Fruit fly (Drosophila melanogaster): Measurements from ENCODE around the gene epsilonCOP.

Gene epsilonCOP

dm6 chr2L:6455032-6455954 is 33.6 kb upstream of the epsilonCOP start, which contains the start of gene retm (continued):
- TF ChIP-seq Adf1 (GFP tag; IDR thresholded peaks at IDR 0.05) (no peak; the same call in 1 of the 2 replicates), CG10543 (GFP tag; optimal IDR thresholded peaks at IDR 0.05) (peak; percentile 53), Doc3 (GFP tag; IDR thresholded peaks at IDR 0.05; ENCODE audit: partially characterized antibody) (no peak), CG17568 (GFP tag; optimal IDR thresholded peaks at IDR 0.05) (peak; percentile 39), sens (GFP tag) (peak; percentile 53), chinmo (GFP tag; IDR thresholded peaks at IDR 0.05; ENCODE audit: partially characterized antibody) (peak; percentile 96), CG6854 (GFP tag; optimal IDR thresholded peaks at IDR 0.05) (no peak), sens-2 (GFP tag; IDR thresholded peaks at IDR 0.05) (no peak), CG12299 (tag; optimal IDR thresholded peaks at IDR 0.05) (peak; percentile 42), CG32532 (GFP tag; IDR thresholded peaks at IDR 0.05) (peak; percentile 25; the same call in 1 of the 2 replicates), row (GFP tag; IDR thresholded peaks at IDR 0.05) (no peak), tup (GFP tag; optimal IDR thresholded peaks at IDR 0.05) (no peak), CG10366 (GFP tag; IDR thresholded peaks at IDR 0.05) (no peak), CG32772 (GFP tag; IDR thresholded peaks at IDR 0.05) (no peak), Aef1 (GFP tag; IDR thresholded peaks at IDR 0.05) (no peak), Dbx (GFP tag; IDR thresholded peaks at IDR 0.05) (no peak), dysf (GFP tag; IDR thresholded peaks at IDR 0.05) (no peak), ato (GFP tag; IDR thresholded peaks at IDR 0.05; ENCODE audit: partially characterized antibody) (no peak), Awh (GFP tag; IDR thresholded peaks at IDR 0.05) (no peak), fd64A (GFP tag; optimal IDR thresholded peaks at IDR 0.05) (peak; percentile 19), usp (GFP tag; optimal IDR thresholded peaks at IDR 0.05) (no peak), psq (GFP tag; optimal IDR thresholded peaks at IDR 0.05) (no peak), CG6683 (GFP tag; optimal IDR thresholded peaks at IDR 0.05) (no peak), Trl (optimal IDR thresholded peaks at IDR 0.05) (peak in 1 of 2 experiments; percentile 12), Trl (GFP tag; optimal IDR thresholded peaks at IDR 0.05) (no peak), Med (GFP tag) (no peak), lilli (GFP tag; optimal IDR thresholded peaks at IDR 0.05) (no peak), CG13287 (GFP tag; IDR thresholded peaks at IDR 0.05; ENCODE audit: partially characterized antibody) (no peak), bsh (GFP tag; optimal IDR thresholded peaks at IDR 0.05) (no peak), CG17359 (tag; optimal IDR thresholded peaks at IDR 0.05) (no peak), pros (GFP tag; optimal IDR thresholded peaks at IDR 0.05) (peak; percentile 58), ac (GFP tag; optimal IDR thresholded peaks at IDR 0.05) (no peak), slou (GFP tag; optimal IDR thresholded peaks at IDR 0.05) (no peak), CG15514 (GFP tag; optimal IDR thresholded peaks at IDR 0.05) (no peak), NK7.1 (GFP tag; optimal IDR thresholded peaks at IDR 0.05) (no peak), Hr51 (GFP tag; optimal IDR thresholded peaks at IDR 0.05) (no peak), CG14860 (GFP tag; IDR thresholded peaks at IDR 0.05; ENCODE audit: partially characterized antibody) (no peak), Eip74EF (GFP tag; optimal IDR thresholded peaks at IDR 0.05) (no peak), CG4820 (GFP tag; optimal IDR thresholded peaks at IDR 0.05) (no peak), dati (GFP tag; IDR thresholded peaks at IDR 0.05) (no peak), ranshi (GFP tag; IDR thresholded peaks at IDR 0.05) (no peak), CG10654 (GFP tag; optimal IDR thresholded peaks at IDR 0.05) (no peak), zf30C (GFP tag; optimal IDR thresholded peaks at IDR 0.05) (no peak), Blimp-1 (GFP tag; optimal IDR thresholded peaks at IDR 0.05) (no peak), Xrp1 (GFP tag; IDR thresholded peaks at IDR 0.05) (peak; percentile 18; the same call in 1 of the 2 replicates), CG18476 (GFP tag; optimal IDR thresholded peaks at IDR 0.05) (no peak), unc-4 (GFP tag; IDR thresholded peaks at IDR 0.05; ENCODE audit: partially characterized antibody) (no peak), CG14050 (GFP tag; IDR thresholded peaks at IDR 0.05) (no peak), slbo (GFP tag; IDR thresholded peaks at IDR 0.05) (no peak)

Measured in whole organism, embryonic.